Worm (Caenorhabditis elegans) whole organism, early embryonic: Measurements from ENCODE around the gene srw-71.

Experiments
- B0310.2 ChIP-seq: sonication (generic microtip); optimal IDR thresholded peaks from 2 replicates; lab custom pipeline; 2016; ENCODE audit warnings: mild to moderate bottlenecking, missing genetic modification characterization, missing compliant biosample characterization
- F13C5.2 ChIP-seq: sonication (generic microtip); optimal IDR thresholded peaks from 2 replicates; lab custom pipeline; 2017; ENCODE audit warnings: mild to moderate bottlenecking, missing genetic modification characterization, inconsistent platforms, missing compliant biosample characterization
- aly-1 ChIP-seq: sonication (generic microtip); optimal IDR thresholded peaks from 2 replicates; lab custom pipeline; 2016; ENCODE audit warnings: missing genetic modification characterization, missing compliant biosample characterization
- ama-1 ChIP-seq: fragments of 150-350 bp; optimal IDR thresholded peaks from 2 replicates; lab custom pipeline; 2014
- flt-1 ChIP-seq: fragments of 200-800 bp; sonication (Bioruptor generic); IDR thresholded peaks from 2 replicates; pipeline ENCODE4 v1.3.6; 2022; ENCODE audit warnings: missing genetic modification characterization, missing compliant biosample characterization
- hnd-1 ChIP-seq: sonication (generic microtip); optimal IDR thresholded peaks from 2 replicates; lab custom pipeline; 2016; ENCODE audit warnings: missing genetic modification characterization, missing compliant biosample characterization
- scrt-1 ChIP-seq: fragments of 200-800 bp; sonication (Bioruptor generic); IDR thresholded peaks from 2 replicates; pipeline ENCODE4 v1.3.6; 2022; ENCODE audit warnings: missing genetic modification characterization, missing compliant biosample characterization
- tbx-11 ChIP-seq: fragments of 200-800 bp; sonication (Bioruptor generic); IDR thresholded peaks from 2 replicates; pipeline ENCODE4 v1.3.6; 2022; ENCODE audit warnings: missing genetic modification characterization, missing compliant biosample characterization

DNA sequence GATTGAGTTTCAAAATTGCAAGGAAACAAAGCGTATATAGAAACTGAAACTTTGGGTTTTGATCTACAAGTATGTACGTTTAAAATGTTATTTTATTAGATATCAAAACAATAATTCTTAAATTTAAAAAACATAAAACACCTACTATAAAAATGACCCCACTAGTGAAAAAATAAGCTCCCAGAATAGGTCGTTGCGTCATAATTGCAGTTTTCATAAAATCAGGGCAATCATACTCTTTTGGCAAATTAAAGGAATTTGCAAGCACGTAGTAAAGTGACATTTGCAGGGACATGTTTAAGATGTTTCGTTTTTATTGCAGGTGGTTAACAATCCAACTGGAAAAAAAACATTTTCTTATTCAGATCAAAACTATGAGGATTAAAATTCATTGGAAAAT, 22.4 kb downstream of the srw-71 start, which contains the start of gene srt-6:
- TF ChIP-seq B0310.2 (tag; lab: Kevin White, UChicago) (no peak), hnd-1 (tag; lab: Kevin White, UChicago) (no peak), F13C5.2 (tag; lab: Kevin White, UChicago) (no peak), scrt-1 (GFP tag; lab: Robert Waterston, UW) (no peak), flt-1 (GFP tag; lab: Robert Waterston, UW) (no peak), tbx-11 (GFP tag; lab: Robert Waterston, UW) (no peak), ama-1 (lab: Kevin White, UChicago) (no peak), aly-1 (no peak)
